Worm (Caenorhabditis elegans) whole organism, mixed stage, embryonic: ENCODE data around the gene ZK1240.5.

ENCODE experiments used
- M03D4.4 ChIP-seq: sonication (generic microtip); optimal IDR thresholded peaks from 2 replicates; lab custom pipeline; 2017; ENCODE audit warnings: mild to moderate bottlenecking, missing genetic modification characterization, missing compliant biosample characterization
- bed-3 ChIP-seq: fragments of 200-800 bp; sonication (Bioruptor generic); optimal IDR thresholded peaks from 3 replicates; lab custom pipeline; 2018; ENCODE audit warnings: mild to moderate bottlenecking, missing genetic modification characterization, moderate library complexity, missing compliant biosample characterization
- ceh-39 ChIP-seq: fragments of 150-350 bp; optimal IDR thresholded peaks from 2 replicates; lab custom pipeline; 2014; ENCODE audit warnings: missing biosample characterization, missing genetic modification characterization
- ceh-43 ChIP-seq: fragments of 200-800 bp; sonication (Bioruptor generic); optimal IDR thresholded peaks from 2 replicates; lab custom pipeline; 2018; ENCODE audit warnings: mild to moderate bottlenecking, missing genetic modification characterization, moderate library complexity, missing compliant biosample characterization
- ceh-83 ChIP-seq: fragments of 200-800 bp; sonication (Bioruptor generic); optimal IDR thresholded peaks from 2 replicates; lab custom pipeline; 2018; ENCODE audit warnings: mild to moderate bottlenecking, missing genetic modification characterization, missing compliant biosample characterization
- ces-1 ChIP-seq: fragments of 150-350 bp; optimal IDR thresholded peaks from 2 replicates; lab custom pipeline; 2014; ENCODE audit warnings: missing biosample characterization, missing genetic modification reagents, missing genetic modification characterization
- cnd-1 ChIP-seq: fragments of 200-800 bp; sonication (Bioruptor generic); optimal IDR thresholded peaks from 2 replicates; lab custom pipeline; 2018; ENCODE audit warnings: mild to moderate bottlenecking, missing genetic modification characterization, missing compliant biosample characterization
- drap-1 ChIP-seq: fragments of 200-800 bp; sonication (Bioruptor generic); optimal IDR thresholded peaks from 3 replicates; lab custom pipeline; 2018; ENCODE audit warnings: mild to moderate bottlenecking, missing genetic modification characterization, missing compliant biosample characterization
- elt-1 ChIP-seq: sonication (generic microtip); optimal IDR thresholded peaks from 2 replicates; lab custom pipeline; 2017; ENCODE audit warnings: missing genetic modification characterization, mild to moderate bottlenecking, missing compliant biosample characterization, antibody characterized with exemption, moderate library complexity, borderline replicate concordance; ENCODE audit not compliant: insufficient read depth
- elt-3 ChIP-seq: fragments of 150-350 bp; optimal IDR thresholded peaks from 2 replicates; lab custom pipeline; 2014; ENCODE audit warnings: missing biosample characterization, missing genetic modification characterization
- flh-1 ChIP-seq: fragments of 200-800 bp; sonication (Bioruptor generic); optimal IDR thresholded peaks from 2 replicates; lab custom pipeline; 2018; ENCODE audit warnings: mild to moderate bottlenecking, missing genetic modification characterization, moderate library complexity, missing compliant biosample characterization
- ham-2 ChIP-seq: fragments of 200-800 bp; sonication (Bioruptor generic); optimal IDR thresholded peaks from 2 replicates; lab custom pipeline; 2018; ENCODE audit warnings: mild to moderate bottlenecking, missing genetic modification characterization, missing compliant biosample characterization
- hlh-1 ChIP-seq: fragments of 150-350 bp; optimal IDR thresholded peaks from 2 replicates; lab custom pipeline; 2014; ENCODE audit warnings: missing biosample characterization, missing genetic modification reagents, missing genetic modification characterization
- lin-13 ChIP-seq: fragments of 150-350 bp; optimal IDR thresholded peaks from 2 replicates; lab custom pipeline; 2014; ENCODE audit warnings: missing biosample characterization, missing genetic modification characterization
- lin-32 ChIP-seq: fragments of 200-800 bp; sonication (Bioruptor generic); optimal IDR thresholded peaks from 2 replicates; lab custom pipeline; 2018; ENCODE audit warnings: mild to moderate bottlenecking, missing genetic modification characterization, missing compliant biosample characterization
- lsy-2 ChIP-seq: fragments of 150-350 bp; optimal IDR thresholded peaks from 2 replicates; lab custom pipeline; 2014; ENCODE audit warnings: missing biosample characterization, missing genetic modification characterization
- mep-1 ChIP-seq: fragments of 150-350 bp; optimal IDR thresholded peaks from 2 replicates; lab custom pipeline; 2017; ENCODE audit warnings: missing biosample characterization, missing genetic modification reagents, missing genetic modification characterization, inconsistent platforms
- nhr-12 ChIP-seq: fragments of 150-350 bp; optimal IDR thresholded peaks from 2 replicates; lab custom pipeline; 2014; ENCODE audit warnings: missing biosample characterization, missing genetic modification characterization
- nhr-2 ChIP-seq: fragments of 150-350 bp; optimal IDR thresholded peaks from 2 replicates; lab custom pipeline; 2014; ENCODE audit warnings: missing biosample characterization, missing genetic modification characterization
- nhr-237 ChIP-seq: fragments of 150-350 bp; optimal IDR thresholded peaks from 2 replicates; lab custom pipeline; 2014; ENCODE audit warnings: missing biosample characterization, missing genetic modification characterization
- nhr-28 ChIP-seq: fragments of 150-350 bp; optimal IDR thresholded peaks from 2 replicates; lab custom pipeline; 2014; ENCODE audit warnings: missing biosample characterization, missing genetic modification characterization
- nhr-76 ChIP-seq: sonication (generic microtip); optimal IDR thresholded peaks from 2 replicates; lab custom pipeline; 2017; ENCODE audit warnings: missing biosample characterization, missing genetic modification characterization
- pha-4 ChIP-seq: fragments of 150-350 bp; optimal IDR thresholded peaks from 2 replicates; lab custom pipeline; 2018; ENCODE audit warnings: missing biosample characterization, missing genetic modification reagents, missing genetic modification characterization
- sem-2 ChIP-seq: fragments of 200-800 bp; sonication (Bioruptor generic); optimal IDR thresholded peaks from 2 replicates; lab custom pipeline; 2018; ENCODE audit warnings: mild to moderate bottlenecking, missing genetic modification characterization, missing compliant biosample characterization
- snpc-4 ChIP-seq: fragments of 150-350 bp; optimal IDR thresholded peaks from 2 replicates; lab custom pipeline; 2014; ENCODE audit warnings: missing biosample characterization, missing genetic modification characterization
- sptf-1 ChIP-seq: sonication (generic microtip); optimal IDR thresholded peaks from 2 replicates; lab custom pipeline; 2017; ENCODE audit warnings: mild to moderate bottlenecking, missing genetic modification characterization, moderate library complexity, missing compliant biosample characterization
- tbx-8 ChIP-seq: fragments of 200-800 bp; sonication (Bioruptor generic); optimal IDR thresholded peaks from 2 replicates; lab custom pipeline; 2018; ENCODE audit warnings: mild to moderate bottlenecking, missing genetic modification characterization, moderate library complexity, missing compliant biosample characterization
- unc-120 ChIP-seq: sonication (generic microtip); optimal IDR thresholded peaks from 2 replicates; lab custom pipeline; 2017; ENCODE audit warnings: missing genetic modification characterization, missing compliant biosample characterization; ENCODE audit not compliant: poor library complexity, severe bottlenecking
- unc-62 ChIP-seq: fragments of 150-350 bp; optimal IDR thresholded peaks from 2 replicates; lab custom pipeline; 2014; ENCODE audit warnings: missing biosample characterization, missing genetic modification reagents, missing genetic modification characterization
- zip-8 ChIP-seq: fragments of 150-350 bp; optimal IDR thresholded peaks from 2 replicates; lab custom pipeline; 2014; ENCODE audit warnings: missing biosample characterization, missing genetic modification characterization
- ztf-11 ChIP-seq: fragments of 150-350 bp; optimal IDR thresholded peaks from 2 replicates; lab custom pipeline; 2014; ENCODE audit warnings: missing biosample characterization, missing genetic modification characterization

Gene ZK1240.5

DNA sequence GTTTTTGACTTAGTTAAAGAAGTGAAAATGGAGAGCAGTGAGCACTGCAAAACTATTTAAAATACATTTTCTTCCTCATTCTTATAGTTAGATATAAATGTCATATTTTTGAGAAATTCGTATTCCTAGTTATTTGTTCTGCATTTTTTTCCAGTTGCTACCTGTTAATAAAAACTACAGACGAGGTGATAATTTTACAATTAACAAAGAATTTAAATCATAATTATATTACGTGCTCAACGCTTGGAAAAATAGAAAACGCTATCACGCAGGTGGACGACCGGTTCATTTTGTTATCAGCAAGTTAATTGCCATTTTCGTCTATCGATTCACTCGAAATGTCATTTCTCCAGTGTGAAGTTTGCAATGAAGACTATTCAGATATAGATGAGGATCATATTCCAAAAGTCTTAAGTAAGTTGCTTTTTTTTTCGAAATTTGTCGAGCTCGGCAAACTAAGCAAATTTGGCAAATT, at the start of gene ZK1240.5, which contains the start of gene ZK1240.9:
ZK1240.5 (minus strand) TSS at position 51 of the 475 bp plus-strand sequence.
ZK1240.9 (plus strand) TSS at position 307 of the 475 bp plus-strand sequence.
- TF ChIP-seq lsy-2 (tag; lab: Kevin White, UChicago) (no peak), sptf-1 (tag; lab: Kevin White, UChicago) (no peak), lin-32 (GFP tag; lab: Kevin White, UChicago) (no peak), ceh-39 (tag; lab: Kevin White, UChicago) (no peak), nhr-28 (no peak), cnd-1 (tag; lab: Kevin White, UChicago) (no peak), nhr-2 (tag; lab: Kevin White, UChicago) (no peak), ztf-11 (tag; lab: Kevin White, UChicago) (no peak), ceh-83 (no peak), unc-120 (tag; lab: Kevin White, UChicago) (no peak), nhr-237 (tag; lab: Kevin White, UChicago) (no peak), snpc-4 (tag; lab: Kevin White, UChicago) (no peak)

- TF ChIP-seq ceh-83, result no peak
- TF ChIP-seq lin-32 (GFP tag; lab: Kevin White, UChicago), result no peak
- TF ChIP-seq ceh-39 (tag; lab: Kevin White, UChicago), result no peak
- TF ChIP-seq tbx-8 (GFP tag; lab: Kevin White, UChicago), result no peak
- no peak for TF ChIP-seq unc-120 (tag; lab: Kevin White, UChicago)
- no peak for TF ChIP-seq M03D4.4 (tag; lab: Kevin White, UChicago)
- no peak for TF ChIP-seq nhr-28
- TF ChIP-seq flh-1 (GFP tag; lab: Kevin White, UChicago), result no peak
- TF ChIP-seq ham-2 (GFP tag; lab: Kevin White, UChicago), result no peak
- TF ChIP-seq hlh-1 (tag; lab: Kevin White, UChicago), result no peak
- no peak for TF ChIP-seq lin-13 (tag; lab: Kevin White, UChicago)
- no peak for TF ChIP-seq cnd-1 (tag; lab: Kevin White, UChicago)
- TF ChIP-seq elt-1, result no peak
- TF ChIP-seq elt-3 (tag; lab: Kevin White, UChicago), result no peak
- TF ChIP-seq nhr-76 (tag; lab: Kevin White, UChicago), result no peak
- TF ChIP-seq nhr-237 (tag; lab: Kevin White, UChicago), result no peak
- no peak for TF ChIP-seq mep-1 (tag; lab: Kevin White, UChicago)
- TF ChIP-seq ces-1, result no peak
- no peak for TF ChIP-seq ceh-43 (GFP tag; lab: Kevin White, UChicago)
- no peak for TF ChIP-seq snpc-4 (tag; lab: Kevin White, UChicago)
Measured at ce11 chrII:2366623-2367365, 49.1 kb upstream of the ZK1240.5 start, which contains the start of the genes F43C11.12 and F16G10.5. Gene F43C11.12 (minus strand): TSS chrII:2366723. Gene F16G10.5 (plus strand): TSS chrII:2367315.

DNA sequence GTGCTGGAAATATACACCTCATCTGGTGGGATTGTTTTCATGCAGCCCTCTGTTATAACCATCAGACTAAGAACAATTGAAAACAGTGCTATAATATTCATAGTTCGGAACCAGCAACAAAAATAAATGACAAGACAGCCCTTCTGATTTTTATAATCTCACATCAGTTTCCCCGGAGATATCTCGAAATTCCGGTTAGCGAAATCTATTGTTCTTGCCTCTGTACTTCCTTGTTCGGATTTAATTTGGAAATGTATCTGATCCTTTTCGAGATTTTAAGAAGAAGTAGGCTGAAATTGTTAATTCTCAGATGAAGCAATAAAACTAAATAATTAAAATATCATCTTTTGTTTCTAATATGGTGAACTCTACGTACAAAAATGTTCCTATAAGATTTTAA, 45.9 kb upstream of the ZK1240.5 start, which contains the start of gene F43C11.11:
F43C11.11 (minus strand) TSS at position 101 of the 400 bp plus-strand sequence.
- TF ChIP-seq drap-1 (GFP tag; lab: Kevin White, UChicago) (no peak), nhr-28 (no peak), ztf-11 (tag; lab: Kevin White, UChicago) (no peak), ceh-39 (tag; lab: Kevin White, UChicago) (no peak), bed-3 (GFP tag; lab: Kevin White, UChicago) (no peak), unc-120 (tag; lab: Kevin White, UChicago) (no peak), M03D4.4 (tag; lab: Kevin White, UChicago) (no peak), sem-2 (GFP tag; lab: Kevin White, UChicago) (no peak), nhr-12 (tag; lab: Kevin White, UChicago) (no peak), pha-4 (no peak), lin-13 (tag; lab: Kevin White, UChicago) (no peak), unc-62 (GFP tag; lab: Kevin White, UChicago) (no peak), tbx-8 (GFP tag; lab: Kevin White, UChicago) (no peak), nhr-2 (tag; lab: Kevin White, UChicago) (no peak), lsy-2 (tag; lab: Kevin White, UChicago) (no peak), cnd-1 (tag; lab: Kevin White, UChicago) (no peak), zip-8 (tag; lab: Kevin White, UChicago) (no peak), flh-1 (GFP tag; lab: Kevin White, UChicago) (no peak), ceh-83 (no peak), elt-1 (no peak)
